Worm (Caenorhabditis elegans) whole organism, L2 larva: ENCODE data around the gene rde-1.

ENCODE experiments used
- C34F6.9 ChIP-seq: fragments of 150-350 bp; optimal IDR thresholded peaks from 2 replicates; lab custom pipeline; 2014; ENCODE audit warnings: missing biosample characterization, missing genetic modification characterization
- F13H6.1 ChIP-seq: sonication (generic microtip); optimal IDR thresholded peaks from 2 replicates; lab custom pipeline; 2016; ENCODE audit warnings: missing genetic modification characterization, missing compliant biosample characterization
- Y55F3AM.14 ChIP-seq: fragments of 200-800 bp; sonication (Bioruptor generic); optimal IDR thresholded peaks from 2 replicates; lab custom pipeline; 2018; ENCODE audit warnings: mild to moderate bottlenecking, missing genetic modification characterization, missing compliant biosample characterization
- ama-1 ChIP-seq: fragments of 150-350 bp; optimal IDR thresholded peaks from 2 replicates; lab custom pipeline; 2018; ENCODE audit warnings: inconsistent platforms
- egl-27 ChIP-seq: sonication (generic microtip); optimal IDR thresholded peaks from 3 replicates; lab custom pipeline; 2017; ENCODE audit warnings: missing biosample characterization, missing genetic modification reagents, missing genetic modification characterization
- elt-1 ChIP-seq: fragments of 150-350 bp; optimal IDR thresholded peaks from 2 replicates; lab custom pipeline; 2014; ENCODE audit warnings: missing biosample characterization, missing genetic modification characterization
- elt-3 ChIP-seq: sonication (generic microtip); optimal IDR thresholded peaks from 2 replicates; lab custom pipeline; 2017; ENCODE audit warnings: missing biosample characterization, missing genetic modification characterization
- fos-1 ChIP-seq: fragments of 150-350 bp; optimal IDR thresholded peaks from 2 replicates; lab custom pipeline; 2014; ENCODE audit warnings: missing biosample characterization, missing genetic modification characterization
- lin-13 ChIP-seq: fragments of 150-350 bp; optimal IDR thresholded peaks from 2 replicates; lab custom pipeline; 2014; ENCODE audit warnings: missing biosample characterization, missing genetic modification reagents, missing genetic modification characterization
- mbf-1 ChIP-seq: sonication (generic microtip); optimal IDR thresholded peaks from 2 replicates; lab custom pipeline; 2017; ENCODE audit warnings: missing biosample characterization, missing genetic modification characterization
- nhr-12 ChIP-seq: fragments of 150-350 bp; optimal IDR thresholded peaks from 2 replicates; lab custom pipeline; 2014; ENCODE audit warnings: missing biosample characterization, missing genetic modification characterization
- nhr-25 ChIP-seq: fragments of 150-350 bp; sonication (generic microtip); optimal IDR thresholded peaks from 3 replicates; lab custom pipeline; 2014; ENCODE audit warnings: missing biosample characterization, missing genetic modification characterization
- unc-62 ChIP-seq: fragments of 150-350 bp; optimal IDR thresholded peaks from 2 replicates; lab custom pipeline; 2014; ENCODE audit warnings: missing biosample characterization, missing genetic modification reagents, missing genetic modification characterization
- ztf-11 ChIP-seq: sonication (generic microtip); optimal IDR thresholded peaks from 2 replicates; lab custom pipeline; 2017; ENCODE audit warnings: missing biosample characterization, missing genetic modification characterization

- no peak for TF ChIP-seq fos-1 (tag; lab: Kevin White, UChicago)
- TF ChIP-seq Y55F3AM.14 (GFP tag; lab: Kevin White, UChicago) = no peak
- TF ChIP-seq nhr-25 (tag; lab: Kevin White, UChicago) = peak; percentile 38
- no peak for TF ChIP-seq ztf-11 (tag; lab: Kevin White, UChicago)
- no peak for TF ChIP-seq ama-1 (lab: Kevin White, UChicago)
- no peak for TF ChIP-seq nhr-12 (tag; lab: Kevin White, UChicago)
- TF ChIP-seq lin-13 = peak; percentile 70
- TF ChIP-seq elt-1 (tag; lab: Kevin White, UChicago) = no peak
- TF ChIP-seq C34F6.9 = peak; percentile 71
- no peak for TF ChIP-seq elt-3 (tag; lab: Kevin White, UChicago)
- no peak for TF ChIP-seq unc-62
- no peak for TF ChIP-seq egl-27
- TF ChIP-seq mbf-1 (tag; lab: Kevin White, UChicago) = no peak
- TF ChIP-seq F13H6.1 = no peak
Measured at ce11 chrV:10003315-10003969, 12.0 kb upstream of the rde-1 start.
